Worm (Caenorhabditis elegans): ENCODE measurements around the gene col-164.

Gene col-164

ce11 chrX:2057828-2058418, 35.3 kb upstream of the col-164 start:
- peak; percentile 81 for TF ChIP-seq tab-1 (GFP tag; IDR thresholded peaks at IDR 0.05)
- peak; percentile 63; the same call in 1 of the 2 replicates for TF ChIP-seq ref-1 (GFP tag; conservative IDR thresholded peaks at IDR 0.05)
- TF ChIP-seq ztf-23 (GFP tag; IDR thresholded peaks at IDR 0.05) = 0 out of 2 replicates have a peak, but pooled peaks have one; percentile 61
- peak; percentile 97 for TF ChIP-seq flt-1 (GFP tag; IDR thresholded peaks at IDR 0.05)

ce11 chrX:2058498-2059349, 34.5 kb upstream of the col-164 start:
- TF ChIP-seq ztf-23 (GFP tag; IDR thresholded peaks at IDR 0.05) (0 out of 2 replicates have a peak, but pooled peaks have one; percentile 30), flt-1 (GFP tag; IDR thresholded peaks at IDR 0.05) (peak; percentile 66; the same call in 1 of the 2 replicates), T22C8.4 (GFP tag; IDR thresholded peaks at IDR 0.05) (0 out of 2 replicates have a peak, but pooled peaks have one; percentile 19), ref-1 (GFP tag; conservative IDR thresholded peaks at IDR 0.05) (0 out of 2 replicates have a peak, but pooled peaks have one; percentile 25), klf-2 (GFP tag; conservative IDR thresholded peaks at IDR 0.05) (0 out of 2 replicates have a peak, but pooled peaks have one; percentile 52), tab-1 (GFP tag; IDR thresholded peaks at IDR 0.05) (peak; percentile 77)

- TF ChIP-seq klf-2 (GFP tag; conservative IDR thresholded peaks at IDR 0.05) (no peak), tab-1 (GFP tag; IDR thresholded peaks at IDR 0.05) (no peak), ref-1 (GFP tag; conservative IDR thresholded peaks at IDR 0.05) (no peak), ztf-23 (GFP tag; IDR thresholded peaks at IDR 0.05) (no peak), med-1 (GFP tag; optimal IDR thresholded peaks at IDR 0.05; ENCODE audit: insufficient read depth) (no peak), cog-1 (tag; optimal IDR thresholded peaks at IDR 0.05) (no peak), flt-1 (GFP tag; IDR thresholded peaks at IDR 0.05) (no peak), T22C8.4 (GFP tag; IDR thresholded peaks at IDR 0.05) (no peak), ztf-29 (GFP tag; IDR thresholded peaks at IDR 0.05) (no peak)
These were observed 28.5 kb upstream of the col-164 start, which contains the start of gene F49H12.7 for ce11 chrX:2064730-2065129. Gene F49H12.7 (plus strand): TSS chrX:2065030.

- TF ChIP-seq ref-1 (GFP tag; conservative IDR thresholded peaks at IDR 0.05) (no peak), T22C8.4 (GFP tag; IDR thresholded peaks at IDR 0.05) (no peak), cog-1 (tag; optimal IDR thresholded peaks at IDR 0.05) (no peak), med-1 (GFP tag; optimal IDR thresholded peaks at IDR 0.05; ENCODE audit: insufficient read depth) (no peak), klf-2 (GFP tag; conservative IDR thresholded peaks at IDR 0.05) (no peak)
These were observed 25.0 kb upstream of the col-164 start for ce11 chrX:2068294-2068693.

ce11 chrX:2070418-2070996, 22.8 kb upstream of the col-164 start, which contains the start of gene acl-4:
Gene acl-4 (minus strand): TSS chrX:2070444.
- no peak for TF ChIP-seq ref-1 (GFP tag; conservative IDR thresholded peaks at IDR 0.05)
- TF ChIP-seq ztf-23 (GFP tag; IDR thresholded peaks at IDR 0.05) = no peak
- no peak for TF ChIP-seq med-1 (GFP tag; optimal IDR thresholded peaks at IDR 0.05; ENCODE audit: insufficient read depth)
- no peak for TF ChIP-seq tab-1 (GFP tag; IDR thresholded peaks at IDR 0.05)
- TF ChIP-seq flt-1 (GFP tag; IDR thresholded peaks at IDR 0.05) = no peak
- no peak for TF ChIP-seq cog-1 (tag; optimal IDR thresholded peaks at IDR 0.05)
- TF ChIP-seq T22C8.4 (GFP tag; IDR thresholded peaks at IDR 0.05) = no peak
- TF ChIP-seq ztf-29 (GFP tag; IDR thresholded peaks at IDR 0.05) = no peak
- TF ChIP-seq klf-2 (GFP tag; conservative IDR thresholded peaks at IDR 0.05) = no peak

- no peak for TF ChIP-seq ztf-23 (GFP tag; IDR thresholded peaks at IDR 0.05)
- TF ChIP-seq cog-1 (tag; optimal IDR thresholded peaks at IDR 0.05) = peak; percentile 21
- no peak for TF ChIP-seq ztf-29 (GFP tag; IDR thresholded peaks at IDR 0.05)
- TF ChIP-seq ref-1 (GFP tag; conservative IDR thresholded peaks at IDR 0.05) = no peak
- no peak for TF ChIP-seq tab-1 (GFP tag; IDR thresholded peaks at IDR 0.05)
These were observed 21.8 kb upstream of the col-164 start for ce11 chrX:2071392-2072001.

- no peak for TF ChIP-seq ztf-23 (GFP tag; IDR thresholded peaks at IDR 0.05)
- TF ChIP-seq tab-1 (GFP tag; IDR thresholded peaks at IDR 0.05) = no peak
- TF ChIP-seq ztf-29 (GFP tag; IDR thresholded peaks at IDR 0.05) = no peak
- TF ChIP-seq flt-1 (GFP tag; IDR thresholded peaks at IDR 0.05) = no peak
These were observed 19.2 kb upstream of the col-164 start, which contains the start of gene txdc-12.2 for ce11 chrX:2074055-2074454. Gene txdc-12.2 (plus strand): TSS chrX:2074450.

ce11 chrX:2075169-2075568, 18.1 kb upstream of the col-164 start:
- TF ChIP-seq ztf-29 (GFP tag; IDR thresholded peaks at IDR 0.05) (no peak), flt-1 (GFP tag; IDR thresholded peaks at IDR 0.05) (no peak), cog-1 (tag; optimal IDR thresholded peaks at IDR 0.05) (no peak), T22C8.4 (GFP tag; IDR thresholded peaks at IDR 0.05) (no peak), ref-1 (GFP tag; conservative IDR thresholded peaks at IDR 0.05) (no peak), tab-1 (GFP tag; IDR thresholded peaks at IDR 0.05) (no peak), klf-2 (GFP tag; conservative IDR thresholded peaks at IDR 0.05) (no peak), med-1 (GFP tag; optimal IDR thresholded peaks at IDR 0.05; ENCODE audit: insufficient read depth) (no peak), ztf-23 (GFP tag; IDR thresholded peaks at IDR 0.05) (no peak)

- TF ChIP-seq ref-1 (GFP tag; conservative IDR thresholded peaks at IDR 0.05) (no peak), cog-1 (tag; optimal IDR thresholded peaks at IDR 0.05) (no peak), T22C8.4 (GFP tag; IDR thresholded peaks at IDR 0.05) (no peak), klf-2 (GFP tag; conservative IDR thresholded peaks at IDR 0.05) (no peak), med-1 (GFP tag; optimal IDR thresholded peaks at IDR 0.05; ENCODE audit: insufficient read depth) (no peak), ztf-23 (GFP tag; IDR thresholded peaks at IDR 0.05) (no peak), tab-1 (GFP tag; IDR thresholded peaks at IDR 0.05) (no peak), flt-1 (GFP tag; IDR thresholded peaks at IDR 0.05) (no peak), ztf-29 (GFP tag; IDR thresholded peaks at IDR 0.05) (no peak)
These were observed 14.4 kb upstream of the col-164 start for ce11 chrX:2078822-2079221.

All from whole organism, midembryonic.